Fruit fly (Drosophila melanogaster) whole organism, embryonic: ENCODE data around the gene scrib.

Experiments used
- Ada2b ChIP-seq: fragments of 200-800 bp; sonication (Bioruptor generic); IDR thresholded peaks from 2 replicates; pipeline ENCODE4 v1.3.6; 2022; ENCODE audit warnings: missing biosample characterization, missing genetic modification characterization
- Aef1 ChIP-seq: fragments of 200-800 bp; sonication (Bioruptor generic); IDR thresholded peaks from 3 replicates; pipeline ENCODE4 v1.3.6; 2022; ENCODE audit warnings: missing biosample characterization, missing genetic modification characterization
- CG10321 ChIP-seq: fragments of 200-800 bp; sonication (Bioruptor generic); IDR thresholded peaks from 2 replicates; pipeline ENCODE4 v1.3.6; 2022; ENCODE audit warnings: missing biosample characterization, missing genetic modification characterization
- CG10654 ChIP-seq: fragments of 200-800 bp; sonication (Bioruptor generic); optimal IDR thresholded peaks from 2 replicates; lab custom pipeline; 2016; ENCODE audit warnings: missing biosample characterization, missing genetic modification characterization
- CG14014 ChIP-seq: fragments of 200-800 bp; sonication (Bioruptor generic); IDR thresholded peaks from 2 replicates; pipeline ENCODE4 v1.3.6; 2022; ENCODE audit warnings: missing biosample characterization, missing genetic modification characterization
- CG14050 ChIP-seq: fragments of 200-800 bp; sonication (Bioruptor generic); IDR thresholded peaks from 3 replicates; pipeline ENCODE4 v1.3.6; 2022; ENCODE audit warnings: missing biosample characterization, missing genetic modification characterization
- CG14667 ChIP-seq: fragments of 200-800 bp; sonication (Bioruptor generic); IDR thresholded peaks from 2 replicates; pipeline ENCODE4 v1.3.6; 2022; ENCODE audit warnings: missing biosample characterization, missing genetic modification characterization
- CG14710 ChIP-seq: fragments of 200-800 bp; sonication (Bioruptor generic); optimal IDR thresholded peaks from 3 replicates; lab custom pipeline; 2019; ENCODE audit warnings: missing biosample characterization, mild to moderate bottlenecking, missing genetic modification characterization, moderate library complexity
- CG15269 ChIP-seq: fragments of 200-800 bp; sonication (Bioruptor generic); optimal IDR thresholded peaks from 2 replicates; lab custom pipeline; 2018; ENCODE audit warnings: missing biosample characterization, mild to moderate bottlenecking, missing genetic modification characterization, moderate library complexity
- CG16815 ChIP-seq: fragments of 200-800 bp; sonication (Bioruptor generic); optimal IDR thresholded peaks from 3 replicates; lab custom pipeline; 2017; ENCODE audit warnings: missing biosample characterization, mild to moderate bottlenecking, missing genetic modification characterization
- CG17328 ChIP-seq: fragments of 200-800 bp; sonication (Bioruptor generic); IDR thresholded peaks from 2 replicates; pipeline ENCODE4 v1.3.6; 2022; ENCODE audit warnings: missing biosample characterization, missing genetic modification characterization
- CG17385 ChIP-seq: fragments of 200-800 bp; sonication (Bioruptor generic); optimal IDR thresholded peaks from 3 replicates; lab custom pipeline; 2018; ENCODE audit warnings: missing biosample characterization, mild to moderate bottlenecking, missing genetic modification characterization
- CG18262 ChIP-seq: fragments of 200-800 bp; optimal IDR thresholded peaks from 3 replicates; lab custom pipeline; 2019; ENCODE audit warnings: missing biosample characterization, mild to moderate bottlenecking, missing genetic modification characterization, moderate library complexity
- CG2712 ChIP-seq: fragments of 200-800 bp; optimal IDR thresholded peaks from 3 replicates; lab custom pipeline; 2019; ENCODE audit warnings: missing biosample characterization, mild to moderate bottlenecking, missing genetic modification characterization, moderate library complexity
- CG31224 ChIP-seq: fragments of 200-800 bp; sonication (Bioruptor generic); IDR thresholded peaks from 2 replicates; pipeline ENCODE4 v1.3.6; 2022; ENCODE audit warnings: missing biosample characterization, missing genetic modification characterization
- CG32772 ChIP-seq: fragments of 200-800 bp; sonication (Bioruptor generic); IDR thresholded peaks from 2 replicates; pipeline ENCODE4 v1.3.6; 2022; ENCODE audit warnings: missing biosample characterization, missing genetic modification characterization
- CG34422 ChIP-seq: fragments of 200-800 bp; sonication (Bioruptor generic); IDR thresholded peaks from 3 replicates; pipeline ENCODE4 v1.3.6; 2022; ENCODE audit warnings: missing biosample characterization, missing genetic modification characterization
- CG3847 ChIP-seq: fragments of 200-800 bp; sonication (Bioruptor generic); IDR thresholded peaks from 2 replicates; pipeline ENCODE4 v1.3.6; 2022; ENCODE audit warnings: missing biosample characterization, missing genetic modification characterization
- CG5953 ChIP-seq: fragments of 200-800 bp; sonication (Bioruptor generic); IDR thresholded peaks from 2 replicates; pipeline ENCODE4 v1.3.6; 2022; ENCODE audit warnings: missing biosample characterization, missing genetic modification characterization
- CG6254 ChIP-seq: fragments of 200-800 bp; sonication (Bioruptor generic); optimal IDR thresholded peaks from 3 replicates; lab custom pipeline; 2017; ENCODE audit warnings: mild to moderate bottlenecking, missing biosample characterization, missing genetic modification reagents, missing genetic modification characterization
- CG6791 ChIP-seq: fragments of 200-800 bp; sonication (Bioruptor generic); IDR thresholded peaks from 3 replicates; pipeline ENCODE4 v1.3.6; 2022; ENCODE audit warnings: missing biosample characterization, missing genetic modification characterization; ENCODE audit not compliant: partially characterized antibody
- CG7271 ChIP-seq: fragments of 200-800 bp; sonication (Bioruptor generic); optimal IDR thresholded peaks from 2 replicates; lab custom pipeline; 2018; ENCODE audit warnings: missing biosample characterization, mild to moderate bottlenecking, missing genetic modification characterization, moderate library complexity
- CG8388 ChIP-seq: fragments of 200-800 bp; sonication (Bioruptor generic); optimal IDR thresholded peaks from 2 replicates; lab custom pipeline; 2019; ENCODE audit warnings: missing biosample characterization, mild to moderate bottlenecking, missing genetic modification characterization, moderate library complexity
- Camta ChIP-seq: fragments of 200-800 bp; sonication (Bioruptor generic); optimal IDR thresholded peaks from 2 replicates; lab custom pipeline; 2016; ENCODE audit warnings: missing biosample characterization, missing genetic modification characterization
- CoRest ChIP-seq: fragments of 200-800 bp; sonication (Bioruptor generic); optimal IDR thresholded peaks from 3 replicates; lab custom pipeline; 2018; ENCODE audit warnings: missing biosample characterization, mild to moderate bottlenecking, missing genetic modification characterization, moderate library complexity
- CrebB ChIP-seq: fragments of 200-800 bp; sonication (Bioruptor generic); optimal IDR thresholded peaks from 3 replicates; lab custom pipeline; 2018; ENCODE audit warnings: missing biosample characterization, mild to moderate bottlenecking, missing genetic modification characterization
- Ets65A ChIP-seq: fragments of 200-800 bp; sonication (Bioruptor generic); peaks from one replicate; lab custom pipeline; 2016; ENCODE audit warnings: missing biosample characterization, missing genetic modification characterization
- Gsc ChIP-seq: fragments of 200-800 bp; sonication (Bioruptor generic); IDR thresholded peaks from 2 replicates; pipeline ENCODE4 v1.3.6; 2022; ENCODE audit warnings: missing biosample characterization, missing genetic modification characterization
- Hmr ChIP-seq: fragments of 200-800 bp; sonication (Bioruptor generic); optimal IDR thresholded peaks from 3 replicates; lab custom pipeline; 2017; ENCODE audit warnings: mild to moderate bottlenecking, missing biosample characterization, missing genetic modification reagents, missing genetic modification characterization
- Oli ChIP-seq: fragments of 200-800 bp; sonication (Bioruptor generic); optimal IDR thresholded peaks from 2 replicates; lab custom pipeline; 2018; ENCODE audit warnings: missing biosample characterization, mild to moderate bottlenecking, missing genetic modification characterization, moderate library complexity
- Rx ChIP-seq: fragments of 200-800 bp; sonication (Bioruptor generic); IDR thresholded peaks from 2 replicates; pipeline ENCODE4 v1.3.6; 2022; ENCODE audit warnings: missing biosample characterization, missing genetic modification characterization
- bab2 ChIP-seq: fragments of 200-800 bp; sonication (Bioruptor generic); optimal IDR thresholded peaks from 2 replicates; lab custom pipeline; 2016; ENCODE audit warnings: missing biosample characterization, missing genetic modification characterization
- bowl ChIP-seq: fragments of 200-800 bp; sonication (Bioruptor generic); IDR thresholded peaks from 2 replicates; pipeline ENCODE4 v1.3.6; 2022; ENCODE audit warnings: missing biosample characterization, missing genetic modification characterization
- btn ChIP-seq: fragments of 200-800 bp; sonication (Bioruptor generic); optimal IDR thresholded peaks from 2 replicates; lab custom pipeline; 2016; ENCODE audit warnings: missing biosample characterization, missing genetic modification characterization
- chif ChIP-seq, 2 experiments: fragments of 200-800 bp; sonication (Bioruptor generic); optimal IDR thresholded peaks; 3 replicates each; lab custom pipeline; 2016; ENCODE audit warnings: missing biosample characterization in 2 of 2, missing genetic modification characterization in 2 of 2
- da ChIP-seq: fragments of 200-800 bp; sonication (Bioruptor generic); optimal IDR thresholded peaks from 2 replicates; lab custom pipeline; 2016; ENCODE audit warnings: missing biosample characterization, missing genetic modification characterization
- gem ChIP-seq: fragments of 200-800 bp; sonication (Bioruptor generic); optimal IDR thresholded peaks from 2 replicates; lab custom pipeline; 2019; ENCODE audit warnings: missing biosample characterization, mild to moderate bottlenecking, missing genetic modification characterization, moderate library complexity
- grau ChIP-seq: fragments of 200-800 bp; optimal IDR thresholded peaks from 3 replicates; lab custom pipeline; 2019; ENCODE audit warnings: missing biosample characterization, mild to moderate bottlenecking, missing genetic modification characterization, moderate library complexity
- gsb-n ChIP-seq: fragments of 200-800 bp; sonication (Bioruptor generic); optimal IDR thresholded peaks from 3 replicates; lab custom pipeline; 2018; ENCODE audit warnings: missing biosample characterization, mild to moderate bottlenecking, missing genetic modification characterization
- jumu ChIP-seq: fragments of 200-800 bp; sonication (Bioruptor generic); optimal IDR thresholded peaks from 3 replicates; lab custom pipeline; 2016; ENCODE audit warnings: missing biosample characterization, missing genetic modification characterization
- mirr ChIP-seq: fragments of 200-800 bp; sonication (Bioruptor generic); optimal IDR thresholded peaks from 3 replicates; lab custom pipeline; 2018; ENCODE audit warnings: missing biosample characterization, mild to moderate bottlenecking, missing genetic modification characterization
- mld ChIP-seq: fragments of 200-800 bp; sonication (Bioruptor generic); IDR thresholded peaks from 3 replicates; pipeline ENCODE4 v1.3.6; 2022; ENCODE audit warnings: missing biosample characterization, missing genetic modification characterization; ENCODE audit not compliant: partially characterized antibody
- nmo ChIP-seq: fragments of 200-800 bp; sonication (Bioruptor generic); optimal IDR thresholded peaks from 2 replicates; lab custom pipeline; 2018; ENCODE audit warnings: missing biosample characterization, mild to moderate bottlenecking, missing genetic modification characterization, moderate library complexity
- nom ChIP-seq: fragments of 200-800 bp; sonication (Bioruptor generic); optimal IDR thresholded peaks from 2 replicates; lab custom pipeline; 2017; ENCODE audit warnings: missing biosample characterization, missing genetic modification characterization, mild to moderate bottlenecking, moderate library complexity, missing genetic modification reagents
- org-1 ChIP-seq: fragments of 200-800 bp; sonication (Bioruptor generic); optimal IDR thresholded peaks from 2 replicates; lab custom pipeline; 2017; ENCODE audit warnings: missing biosample characterization, missing genetic modification characterization
- pum ChIP-seq: fragments of 200-800 bp; sonication (Bioruptor generic); optimal IDR thresholded peaks from 2 replicates; lab custom pipeline; 2016; ENCODE audit warnings: missing biosample characterization, missing genetic modification characterization
- stc ChIP-seq: fragments of 200-800 bp; sonication (Bioruptor generic); IDR thresholded peaks from 2 replicates; pipeline ENCODE4 v1.3.6; 2022; ENCODE audit warnings: missing biosample characterization, missing genetic modification characterization
- ttk ChIP-seq: fragments of 200-800 bp; sonication (Bioruptor generic); IDR thresholded peaks from 2 replicates; pipeline ENCODE4 v2.1.2; 2022; ENCODE audit warnings: missing biosample characterization, missing genetic modification characterization
- vfl ChIP-seq: fragments of 200-800 bp; sonication (Bioruptor generic); optimal IDR thresholded peaks from 2 replicates; lab custom pipeline; 2016; ENCODE audit warnings: missing biosample characterization, missing genetic modification characterization
- vvl ChIP-seq: fragments of 200-800 bp; sonication (Bioruptor generic); IDR thresholded peaks from 2 replicates; pipeline ENCODE4 v1.3.6; 2022; ENCODE audit warnings: missing biosample characterization, missing genetic modification characterization
- zfh2 ChIP-seq: fragments of 200-800 bp; sonication (Bioruptor generic); optimal IDR thresholded peaks from 2 replicates; lab custom pipeline; 2016; ENCODE audit warnings: missing biosample characterization, missing genetic modification characterization

The scrib gene

DNA sequence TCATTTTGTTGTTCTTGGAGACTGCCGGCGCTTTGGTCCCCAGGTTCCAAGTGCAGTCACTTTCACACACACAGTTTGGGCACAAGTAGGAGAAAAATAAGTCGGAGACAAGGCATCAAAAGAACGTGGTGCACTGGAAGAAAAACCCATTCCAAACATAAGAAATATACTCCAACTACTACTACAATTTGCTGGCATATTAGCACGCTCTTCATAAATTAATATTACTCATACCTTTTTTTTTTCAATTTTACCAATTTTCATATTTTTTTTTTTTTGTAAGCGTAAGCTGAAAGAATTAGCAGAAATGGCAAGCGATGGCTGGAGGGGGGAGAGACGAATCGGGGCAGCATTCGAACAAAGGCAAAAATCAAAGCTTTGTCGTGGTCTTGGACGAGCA is 12.8 kb downstream of the scrib start (continued):
- peak; percentile 84 for TF ChIP-seq Ets65A
- no peak for TF ChIP-seq nom (GFP tag; lab: Kevin White, UChicago)
- TF ChIP-seq Gsc (GFP tag; lab: Robert Waterston, UW): 0 out of 2 replicates have a peak, but pooled peaks have one; percentile 32
- TF ChIP-seq CG6254 (GFP tag; lab: Kevin White, UChicago): no peak
- peak; percentile 10 to 18 for TF ChIP-seq chif (GFP tag; optimal IDR thresholded peaks at IDR 0.05; lab: Kevin White, UChicago)
- TF ChIP-seq CG32772 (GFP tag; lab: Robert Waterston, UW): peak; percentile 22; the same call in 1 of the 2 replicates
- TF ChIP-seq CG7271 (tag; lab: Kevin White, UChicago): no peak
- no peak for TF ChIP-seq pum
- TF ChIP-seq vfl: no peak
- no peak for TF ChIP-seq CG10654
- TF ChIP-seq Camta (GFP tag; lab: Kevin White, UChicago): peak; percentile 9
- 0 out of 2 replicates have a peak, but pooled peaks have one; percentile 38 for TF ChIP-seq Rx (GFP tag; lab: Robert Waterston, UW)
- TF ChIP-seq stc (GFP tag; lab: Robert Waterston, UW): peak; percentile 15; the same call in 1 of the 2 replicates
- peak; percentile 5 for TF ChIP-seq grau (tag; lab: Kevin White, UChicago)
- 0 out of 2 replicates have a peak, but pooled peaks have one; percentile 6 for TF ChIP-seq Ada2b (GFP tag; lab: Robert Waterston, UW)
- peak; percentile 7 for TF ChIP-seq CG18262 (tag; lab: Kevin White, UChicago)
- TF ChIP-seq CoRest (tag; lab: Kevin White, UChicago): peak; percentile 8
- TF ChIP-seq CG5953: no peak
- TF ChIP-seq CG8388 (GFP tag; lab: Kevin White, UChicago): no peak
- TF ChIP-seq Aef1 (GFP tag; lab: Robert Waterston, UW): no peak
- no peak for TF ChIP-seq CG3847 (GFP tag; lab: Robert Waterston, UW)
- TF ChIP-seq CG14710 (tag; lab: Kevin White, UChicago): no peak
- TF ChIP-seq mld: no peak
- TF ChIP-seq btn (GFP tag; lab: Kevin White, UChicago): no peak
- TF ChIP-seq Oli (tag; lab: Kevin White, UChicago): peak; percentile 35
- no peak for TF ChIP-seq bowl
- TF ChIP-seq zfh2 (GFP tag; lab: Kevin White, UChicago): no peak
- peak; percentile 15 for TF ChIP-seq Hmr (GFP tag; lab: Kevin White, UChicago)
- peak; percentile 65; the same call in 1 of the 2 replicates for TF ChIP-seq vvl
- no peak for TF ChIP-seq CG14050 (GFP tag; lab: Robert Waterston, UW)
- no peak for TF ChIP-seq gsb-n (tag; lab: Kevin White, UChicago)
- TF ChIP-seq mirr: no peak
- no peak for TF ChIP-seq jumu (GFP tag; lab: Kevin White, UChicago)
- TF ChIP-seq ttk (GFP tag; lab: Robert Waterston, UW): peak; percentile 38; the same call in 1 of the 2 replicates
- TF ChIP-seq CG6791 (GFP tag; lab: Robert Waterston, UW): no peak
- TF ChIP-seq CG14667 (GFP tag; lab: Robert Waterston, UW): 0 out of 2 replicates have a peak, but pooled peaks have one; percentile 24
- no peak for TF ChIP-seq CG10321 (GFP tag; lab: Robert Waterston, UW)
- peak; percentile 34 for TF ChIP-seq CG15269 (tag; lab: Kevin White, UChicago)
- no peak for TF ChIP-seq CG31224
- TF ChIP-seq nmo (GFP tag; lab: Kevin White, UChicago): peak; percentile 11
- peak; percentile 48; the same call in 1 of the 2 replicates for TF ChIP-seq CG17328 (GFP tag; lab: Robert Waterston, UW)
- no peak for TF ChIP-seq org-1 (GFP tag; lab: Kevin White, UChicago)
- TF ChIP-seq CG17385 (GFP tag; lab: Kevin White, UChicago): no peak
- peak; percentile 17 for TF ChIP-seq CG2712
- TF ChIP-seq da: no peak
- no peak for TF ChIP-seq CG16815 (GFP tag; lab: Kevin White, UChicago)
- TF ChIP-seq bab2 (GFP tag; lab: Kevin White, UChicago): peak; percentile 29
- TF ChIP-seq CrebB (tag; lab: Kevin White, UChicago): no peak
- TF ChIP-seq gem: peak; percentile 52
- TF ChIP-seq CG14014: peak; percentile 50; the same call in 1 of the 2 replicates
- 0 out of 3 replicates have a peak, but pooled peaks have one; percentile 33 for TF ChIP-seq CG34422 (GFP tag; lab: Robert Waterston, UW)
